Worm (Caenorhabditis elegans) whole organism, mixed stage, embryonic: Measurements from ENCODE around the gene R05C11.2.

Experiments used
- elt-3 ChIP-seq: fragments of 150-350 bp; optimal IDR thresholded peaks from 2 replicates; lab custom pipeline; 2014; ENCODE audit warnings: missing biosample characterization, missing genetic modification characterization
- sptf-1 ChIP-seq: sonication (generic microtip); optimal IDR thresholded peaks from 2 replicates; lab custom pipeline; 2017; ENCODE audit warnings: mild to moderate bottlenecking, missing genetic modification characterization, moderate library complexity, missing compliant biosample characterization
- unc-39 ChIP-seq: fragments of 150-350 bp; optimal IDR thresholded peaks from 2 replicates; lab custom pipeline; 2014; ENCODE audit warnings: missing biosample characterization, missing genetic modification characterization
- zip-8 ChIP-seq: fragments of 150-350 bp; optimal IDR thresholded peaks from 2 replicates; lab custom pipeline; 2014; ENCODE audit warnings: missing biosample characterization, missing genetic modification characterization

ce11 chrIV:2106708-2107107, 47.8 kb upstream of the R05C11.2 start:
- no peak for TF ChIP-seq sptf-1 (tag; lab: Kevin White, UChicago)
- TF ChIP-seq zip-8 (tag; lab: Kevin White, UChicago): no peak
- TF ChIP-seq unc-39: no peak
- TF ChIP-seq elt-3 (tag; lab: Kevin White, UChicago): no peak
